Fruit fly (Drosophila melanogaster) whole organism: ENCODE results near the gene Dref.

Experiments
- CG8478 ChIP-seq: fragments of >200 bp; optimal IDR thresholded peaks from 2 replicates; lab custom pipeline; 2018; ENCODE audit warnings: inconsistent platforms
- Dll ChIP-seq: fragments of >200 bp; optimal IDR thresholded peaks from 2 replicates; lab custom pipeline; 2017
- pan ChIP-seq: fragments of >200 bp; optimal IDR thresholded peaks from 2 replicates; lab custom pipeline; 2017

DNA sequence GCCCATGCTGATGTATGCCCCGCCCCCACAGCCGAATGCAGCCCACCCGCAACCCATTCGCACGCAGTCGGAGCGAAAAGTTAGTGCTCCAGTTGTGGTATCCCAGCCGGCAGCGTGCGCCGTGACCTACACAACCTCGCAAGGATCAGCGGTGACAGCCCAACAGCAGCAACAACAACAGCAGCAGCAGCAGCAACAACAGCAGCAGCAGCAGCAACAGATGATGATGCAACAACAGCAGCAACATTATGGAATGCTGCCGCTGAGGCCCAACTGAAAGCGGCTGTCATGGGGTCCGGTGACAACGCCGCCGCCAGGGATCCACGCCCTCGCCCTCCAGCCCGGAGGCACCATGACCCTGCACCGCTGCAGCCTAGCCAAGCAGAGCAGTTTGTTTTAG, 27.4 kb upstream of the Dref start:
- TF ChIP-seq Dll (lab: Kevin White, UChicago) (no peak), pan (no peak), CG8478 (no peak)
